Fruit fly (Drosophila melanogaster) whole organism, embryonic: ENCODE results near the gene Chchd2.

Source experiments
- Ada2b ChIP-seq: fragments of 200-800 bp; sonication (Bioruptor generic); IDR thresholded peaks from 2 replicates; pipeline ENCODE4 v1.3.6; 2022; ENCODE audit warnings: missing biosample characterization, missing genetic modification characterization
- BtbVII ChIP-seq: fragments of 200-800 bp; sonication (Bioruptor generic); optimal IDR thresholded peaks from 3 replicates; lab custom pipeline; 2017; ENCODE audit warnings: missing biosample characterization, mild to moderate bottlenecking, missing genetic modification characterization
- CG12155 ChIP-seq: fragments of 200-800 bp; sonication (Bioruptor generic); optimal IDR thresholded peaks from 3 replicates; lab custom pipeline; 2016; ENCODE audit warnings: missing biosample characterization, missing genetic modification characterization
- CG13894 ChIP-seq: fragments of 200-800 bp; sonication (Bioruptor generic); optimal IDR thresholded peaks from 3 replicates; lab custom pipeline; 2018; ENCODE audit warnings: missing biosample characterization, mild to moderate bottlenecking, missing genetic modification characterization, moderate library complexity
- CG15073 ChIP-seq: fragments of 200-800 bp; sonication (Bioruptor generic); optimal IDR thresholded peaks from 2 replicates; lab custom pipeline; 2016; ENCODE audit warnings: missing biosample characterization, missing genetic modification characterization
- CG16813 ChIP-seq: fragments of 200-800 bp; sonication (Bioruptor generic); IDR thresholded peaks from 3 replicates; pipeline ENCODE4 v1.3.6; 2022; ENCODE audit warnings: missing biosample characterization, missing genetic modification characterization; ENCODE audit not compliant: partially characterized antibody
- CG17186 ChIP-seq: fragments of 200-800 bp; sonication (Bioruptor generic); optimal IDR thresholded peaks from 3 replicates; lab custom pipeline; 2017; ENCODE audit warnings: missing biosample characterization, missing genetic modification reagents, missing genetic modification characterization
- CG17568 ChIP-seq: fragments of 200-800 bp; sonication (Bioruptor generic); optimal IDR thresholded peaks from 2 replicates; lab custom pipeline; 2018; ENCODE audit warnings: missing biosample characterization, mild to moderate bottlenecking, missing genetic modification characterization, moderate library complexity
- CG1792 ChIP-seq: fragments of 200-800 bp; sonication (Bioruptor generic); optimal IDR thresholded peaks from 2 replicates; lab custom pipeline; 2016; ENCODE audit warnings: missing biosample characterization, missing genetic modification characterization
- CG32767 ChIP-seq: fragments of 200-800 bp; sonication (Bioruptor generic); IDR thresholded peaks from 2 replicates; pipeline ENCODE4 v1.3.6; 2022; ENCODE audit warnings: missing biosample characterization, missing genetic modification characterization
- CG4730 ChIP-seq: fragments of 200-800 bp; sonication (Bioruptor generic); IDR thresholded peaks from 2 replicates; pipeline ENCODE4 v1.3.6; 2022; ENCODE audit warnings: missing biosample characterization, missing genetic modification characterization
- CG7839 ChIP-seq: fragments of 200-800 bp; sonication (Bioruptor generic); optimal IDR thresholded peaks from 3 replicates; lab custom pipeline; 2018; ENCODE audit warnings: missing biosample characterization, mild to moderate bottlenecking, missing genetic modification characterization, moderate library complexity
- CG7963 ChIP-seq: fragments of 200-800 bp; sonication (Bioruptor generic); IDR thresholded peaks from 3 replicates; pipeline ENCODE4 v1.3.6; 2022; ENCODE audit warnings: missing biosample characterization, missing genetic modification characterization; ENCODE audit not compliant: partially characterized antibody
- CHES-1-like ChIP-seq: fragments of 200-800 bp; sonication (Bioruptor generic); optimal IDR thresholded peaks from 2 replicates; lab custom pipeline; 2016; ENCODE audit warnings: missing biosample characterization, missing genetic modification characterization
- CTCF ChIP-seq: fragments of 200-800 bp; sonication (Bioruptor generic); optimal IDR thresholded peaks from 2 replicates; lab custom pipeline; 2017; ENCODE audit warnings: missing biosample characterization, mild to moderate bottlenecking, missing genetic modification characterization, moderate library complexity
- D ChIP-seq, 2 experiments: fragments of 200-800 bp in 1 of 2; fragments of >200 bp in 1 of 2; sonication (Bioruptor generic) in 1 of 2; optimal IDR thresholded peaks; 2 replicates in 1 of 2; 3 replicates in 1 of 2; lab custom pipeline; 2017; ENCODE audit warnings: mild to moderate bottlenecking in 1 of 2, missing biosample characterization in 1 of 2, missing genetic modification characterization in 1 of 2, missing genetic modification reagents in 1 of 2
- MTF-1 ChIP-seq: fragments of 200-800 bp; sonication (Bioruptor generic); optimal IDR thresholded peaks from 2 replicates; lab custom pipeline; 2018; ENCODE audit warnings: missing biosample characterization, mild to moderate bottlenecking, missing genetic modification characterization, borderline replicate concordance
- Med ChIP-seq: fragments of 200-800 bp; sonication (Bioruptor generic); peaks from one replicate; lab custom pipeline; 2016; ENCODE audit warnings: missing biosample characterization, missing genetic modification characterization, mild to moderate bottlenecking, inconsistent platforms, moderate library complexity
- NK7.1 ChIP-seq: fragments of 200-800 bp; sonication (Bioruptor generic); optimal IDR thresholded peaks from 3 replicates; lab custom pipeline; 2016; ENCODE audit warnings: missing biosample characterization, missing genetic modification characterization
- Pdp1 ChIP-seq, 2 experiments: fragments of 200-800 bp; sonication (Bioruptor generic); optimal IDR thresholded peaks; 3 replicates each; lab custom pipeline; 2016; ENCODE audit warnings: missing biosample characterization in 2 of 2, missing genetic modification characterization in 2 of 2, mild to moderate bottlenecking in 1 of 2, moderate library complexity in 1 of 2
- Six4 ChIP-seq: fragments of 200-800 bp; sonication (Bioruptor generic); optimal IDR thresholded peaks from 2 replicates; lab custom pipeline; 2016; ENCODE audit warnings: missing biosample characterization, missing genetic modification characterization
- Sox100B ChIP-seq: fragments of 200-800 bp; sonication (Bioruptor generic); optimal IDR thresholded peaks from 3 replicates; lab custom pipeline; 2018; ENCODE audit warnings: missing biosample characterization, mild to moderate bottlenecking, missing genetic modification characterization
- Xbp1 ChIP-seq: fragments of 200-800 bp; sonication (Bioruptor generic); optimal IDR thresholded peaks from 3 replicates; lab custom pipeline; 2016; ENCODE audit warnings: missing biosample characterization, mild to moderate bottlenecking, missing genetic modification characterization
- bowl ChIP-seq: fragments of 200-800 bp; sonication (Bioruptor generic); IDR thresholded peaks from 2 replicates; pipeline ENCODE4 v1.3.6; 2022; ENCODE audit warnings: missing biosample characterization, missing genetic modification characterization
- bsh ChIP-seq, 2 experiments: fragments of 200-800 bp; sonication (Bioruptor generic); optimal IDR thresholded peaks; 2 replicates each; lab custom pipeline; 2017 to 2018; ENCODE audit warnings: mild to moderate bottlenecking in 2 of 2, missing biosample characterization in 2 of 2, missing genetic modification characterization in 2 of 2, moderate library complexity in 1 of 2
- da ChIP-seq: fragments of 200-800 bp; sonication (Bioruptor generic); optimal IDR thresholded peaks from 2 replicates; lab custom pipeline; 2016; ENCODE audit warnings: missing biosample characterization, missing genetic modification characterization
- dimm ChIP-seq: fragments of 200-800 bp; sonication (Bioruptor generic); IDR thresholded peaks from 2 replicates; pipeline ENCODE4 v1.3.6; 2022; ENCODE audit warnings: missing biosample characterization, missing genetic modification characterization
- dpn ChIP-seq, 2 experiments: fragments of 200-800 bp; sonication (Bioruptor generic); optimal IDR thresholded peaks; 3 replicates each; lab custom pipeline; 2016; ENCODE audit warnings: missing biosample characterization in 2 of 2, missing genetic modification characterization in 2 of 2
- ems ChIP-seq: fragments of 200-800 bp; sonication (Bioruptor generic); optimal IDR thresholded peaks from 3 replicates; lab custom pipeline; 2016; ENCODE audit warnings: missing biosample characterization, missing genetic modification characterization
- gro ChIP-seq: fragments of 200-800 bp; sonication (Bioruptor generic); optimal IDR thresholded peaks from 2 replicates; lab custom pipeline; 2016; ENCODE audit warnings: missing biosample characterization, missing genetic modification characterization
- hbn ChIP-seq: fragments of 200-800 bp; sonication (Bioruptor generic); IDR thresholded peaks from 2 replicates; pipeline ENCODE4 v1.3.6; 2022; ENCODE audit warnings: missing biosample characterization, missing genetic modification characterization; ENCODE audit not compliant: partially characterized antibody
- jumu ChIP-seq: fragments of 200-800 bp; sonication (Bioruptor generic); optimal IDR thresholded peaks from 3 replicates; lab custom pipeline; 2016; ENCODE audit warnings: missing biosample characterization, missing genetic modification characterization
- kay ChIP-seq: fragments of 200-800 bp; sonication (Bioruptor generic); optimal IDR thresholded peaks from 2 replicates; lab custom pipeline; 2016; ENCODE audit warnings: missing biosample characterization, missing genetic modification characterization
- lmd ChIP-seq: fragments of 200-800 bp; sonication (Bioruptor generic); IDR thresholded peaks from 2 replicates; pipeline ENCODE4 v1.3.6; 2022; ENCODE audit warnings: missing biosample characterization, missing genetic modification characterization
- maf-S ChIP-seq: fragments of 200-800 bp; sonication (Bioruptor generic); optimal IDR thresholded peaks from 2 replicates; lab custom pipeline; 2016; ENCODE audit warnings: missing biosample characterization, missing genetic modification characterization
- mirr ChIP-seq: fragments of 200-800 bp; sonication (Bioruptor generic); optimal IDR thresholded peaks from 3 replicates; lab custom pipeline; 2018; ENCODE audit warnings: missing biosample characterization, mild to moderate bottlenecking, missing genetic modification characterization
- mld ChIP-seq: fragments of 200-800 bp; sonication (Bioruptor generic); IDR thresholded peaks from 3 replicates; pipeline ENCODE4 v1.3.6; 2022; ENCODE audit warnings: missing biosample characterization, missing genetic modification characterization; ENCODE audit not compliant: partially characterized antibody
- nmo ChIP-seq: fragments of 200-800 bp; sonication (Bioruptor generic); optimal IDR thresholded peaks from 2 replicates; lab custom pipeline; 2018; ENCODE audit warnings: missing biosample characterization, mild to moderate bottlenecking, missing genetic modification characterization, moderate library complexity
- pfk ChIP-seq: fragments of 200-800 bp; sonication (Bioruptor generic); optimal IDR thresholded peaks from 2 replicates; lab custom pipeline; 2018; ENCODE audit warnings: missing biosample characterization, mild to moderate bottlenecking, missing genetic modification characterization, moderate library complexity
- pros ChIP-seq: fragments of 200-800 bp; sonication (Bioruptor generic); optimal IDR thresholded peaks from 3 replicates; lab custom pipeline; 2019; ENCODE audit warnings: missing biosample characterization, mild to moderate bottlenecking, missing genetic modification characterization, moderate library complexity
- salm ChIP-seq: fragments of 200-800 bp; sonication (Bioruptor generic); optimal IDR thresholded peaks from 2 replicates; lab custom pipeline; 2018; ENCODE audit warnings: missing biosample characterization, mild to moderate bottlenecking, missing genetic modification characterization
- schlank ChIP-seq: fragments of 200-800 bp; sonication (Bioruptor generic); optimal IDR thresholded peaks from 2 replicates; lab custom pipeline; 2018; ENCODE audit warnings: missing biosample characterization, mild to moderate bottlenecking, missing genetic modification characterization
- sens ChIP-seq: fragments of 200-800 bp; sonication (Bioruptor generic); peaks from one replicate; lab custom pipeline; 2016; ENCODE audit warnings: missing biosample characterization, missing genetic modification characterization
- slp2 ChIP-seq: fragments of 200-800 bp; sonication (Bioruptor generic); optimal IDR thresholded peaks from 2 replicates; lab custom pipeline; 2016; ENCODE audit warnings: missing biosample characterization, missing genetic modification characterization
- tin ChIP-seq: fragments of 200-800 bp; sonication (Bioruptor generic); optimal IDR thresholded peaks from 3 replicates; lab custom pipeline; 2016; ENCODE audit warnings: missing biosample characterization, missing genetic modification characterization
- toy ChIP-seq: fragments of 200-800 bp; sonication (Bioruptor generic); IDR thresholded peaks from 2 replicates; pipeline ENCODE4 v1.3.6; 2022; ENCODE audit warnings: missing biosample characterization, missing genetic modification characterization
- zfh1 ChIP-seq: fragments of 200-800 bp; sonication (Bioruptor generic); IDR thresholded peaks from 3 replicates; pipeline ENCODE4 v1.3.6; 2022; ENCODE audit warnings: missing biosample characterization, missing genetic modification characterization
- zfh2 ChIP-seq: fragments of 200-800 bp; sonication (Bioruptor generic); optimal IDR thresholded peaks from 2 replicates; lab custom pipeline; 2016; ENCODE audit warnings: missing biosample characterization, missing genetic modification characterization

Chchd2 gene

DNA sequence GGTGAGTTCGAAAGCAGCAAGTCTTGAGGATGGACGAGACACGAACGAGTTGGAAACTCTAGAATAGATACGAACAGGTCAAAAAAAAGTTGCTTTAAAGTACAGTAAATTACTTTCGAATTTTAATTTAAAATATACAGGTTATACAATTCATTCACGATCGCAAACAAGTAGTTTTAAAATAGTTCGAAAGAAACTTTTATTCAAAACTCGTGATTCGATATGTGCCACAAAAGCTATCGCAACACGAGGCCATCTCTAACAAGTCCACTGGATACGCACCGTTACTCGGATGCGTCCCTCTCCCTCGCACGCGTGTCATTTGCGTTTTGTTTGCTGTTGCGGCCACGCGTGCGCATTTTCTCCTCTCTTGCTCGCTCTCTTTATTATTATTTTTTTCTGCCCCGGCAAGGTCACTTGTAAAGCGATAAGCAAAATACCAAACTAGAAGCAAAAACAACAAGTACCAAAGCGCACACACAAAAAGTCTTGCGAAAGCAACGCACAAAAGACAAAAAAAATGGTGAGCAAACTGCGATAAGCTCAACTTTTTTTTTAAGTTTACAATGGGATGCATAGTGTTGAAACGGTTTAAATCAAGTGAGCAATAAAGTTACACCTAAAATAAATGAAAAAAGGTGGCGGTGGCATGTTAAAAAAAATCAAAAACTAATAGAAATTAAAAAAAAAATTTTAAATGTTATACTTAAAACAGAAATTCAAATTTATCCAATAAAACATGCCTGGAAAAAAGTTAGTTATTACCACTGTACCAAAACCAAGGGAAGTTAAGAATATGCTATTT lies 23.6 kb upstream of the Chchd2 start (continued):
- TF ChIP-seq toy (GFP tag; lab: Robert Waterston, UW) (0 out of 2 replicates have a peak, but pooled peaks have one; percentile 10), BtbVII (GFP tag; lab: Kevin White, UChicago) (peak; percentile 86), pros (GFP tag; lab: Kevin White, UChicago) (peak; percentile 22), NK7.1 (no peak), maf-S (GFP tag; lab: Kevin White, UChicago) (peak; percentile 40), tin (peak; percentile 24), schlank (tag; lab: Kevin White, UChicago) (no peak), gro (GFP tag; lab: Kevin White, UChicago) (peak; percentile 41), bsh (GFP tag; optimal IDR thresholded peaks at IDR 0.05; lab: Kevin White, UChicago) (peak in 1 of 2 experiments; percentile 45), bowl (peak; percentile 70), mld (peak; percentile 90; the same call in 2 of the 3 replicates), Pdp1 (GFP tag; optimal IDR thresholded peaks at IDR 0.05; lab: Kevin White, UChicago) (peak; percentile 30 to 38), CG12155 (GFP tag; lab: Kevin White, UChicago) (peak; percentile 24), CG7839 (tag; lab: Kevin White, UChicago) (peak; percentile 85), dpn (GFP tag; optimal IDR thresholded peaks at IDR 0.05; lab: Kevin White, UChicago) (peak in 1 of 2 experiments; percentile 15), MTF-1 (GFP tag; lab: Kevin White, UChicago) (peak; percentile 34), dimm (GFP tag; lab: Robert Waterston, UW) (0 out of 2 replicates have a peak, but pooled peaks have one; percentile 19), nmo (GFP tag; lab: Kevin White, UChicago) (peak; percentile 28), CG7963 (GFP tag; lab: Robert Waterston, UW) (peak; percentile 65), da (no peak), CG1792 (GFP tag; lab: Kevin White, UChicago) (no peak), CTCF (GFP tag; lab: Kevin White, UChicago) (no peak), D (optimal IDR thresholded peaks at IDR 0.05; lab: Kevin White, UChicago) (no peak), D (GFP tag; optimal IDR thresholded peaks at IDR 0.05; lab: Kevin White, UChicago) (peak; percentile 42), Six4 (peak; percentile 4), kay (GFP tag; lab: Kevin White, UChicago) (peak; percentile 6), CG32767 (GFP tag; lab: Robert Waterston, UW) (peak; percentile 44; the same call in 1 of the 2 replicates), Xbp1 (GFP tag; lab: Kevin White, UChicago) (peak; percentile 43), Med (GFP tag; lab: Kevin White, UChicago) (peak; percentile 83), CG17186 (no peak), ems (GFP tag; lab: Kevin White, UChicago) (no peak), CG16813 (GFP tag; lab: Robert Waterston, UW) (peak; percentile 94), CG4730 (GFP tag; lab: Robert Waterston, UW) (peak; percentile 62), zfh1 (GFP tag; lab: Robert Waterston, UW) (peak; percentile 65; the same call in 2 of the 3 replicates), mirr (GFP tag; lab: Kevin White, UChicago) (no peak), CG17568 (peak; percentile 70), Ada2b (GFP tag; lab: Robert Waterston, UW) (peak; percentile 78), CG13894 (tag; lab: Kevin White, UChicago) (peak; percentile 62), hbn (GFP tag; lab: Robert Waterston, UW) (peak; percentile 93), slp2 (GFP tag; lab: Kevin White, UChicago) (no peak), Sox100B (peak; percentile 70), pfk (GFP tag; lab: Kevin White, UChicago) (no peak), CHES-1-like (GFP tag; lab: Kevin White, UChicago) (peak; percentile 38), jumu (GFP tag; lab: Kevin White, UChicago) (peak; percentile 34), CG15073 (GFP tag; lab: Kevin White, UChicago) (no peak), lmd (GFP tag; lab: Robert Waterston, UW) (peak; percentile 80), zfh2 (GFP tag; lab: Kevin White, UChicago) (peak; percentile 58), sens (GFP tag; lab: Kevin White, UChicago) (peak; percentile 81), salm (tag; lab: Kevin White, UChicago) (peak; percentile 25)
